Fruit fly (Drosophila melanogaster) Kc167 (cell line): Measurements from ENCODE around the gene CG12729.

Experiments used
- h ChIP-seq: fragments of >200 bp; optimal IDR thresholded peaks from 3 replicates; lab custom pipeline; 2018; ENCODE audit warnings: missing external identifiers
- insv ChIP-seq: fragments of >200 bp; optimal IDR thresholded peaks from 3 replicates; lab custom pipeline; 2018; ENCODE audit warnings: missing external identifiers

- no peak for TF ChIP-seq h (lab: Kevin White, UChicago)
- TF ChIP-seq insv (lab: Kevin White, UChicago): no peak
Measured at dm6 chrX:5876584-5876983, 31.5 kb downstream of the CG12729 start, which contains the start of gene mof.
